Worm (Caenorhabditis elegans) whole organism, L3 larva: Measurements from ENCODE around the gene R11A8.1.

Experiments used
- ceh-16 ChIP-seq: sonication (generic microtip); optimal IDR thresholded peaks from 2 replicates; lab custom pipeline; 2017; ENCODE audit warnings: missing biosample characterization, missing genetic modification characterization
- ceh-82 ChIP-seq: fragments of 150-350 bp; optimal IDR thresholded peaks from 2 replicates; lab custom pipeline; 2014; ENCODE audit warnings: missing biosample characterization, missing genetic modification characterization
- ceh-9 ChIP-seq: sonication (generic microtip); optimal IDR thresholded peaks from 2 replicates; lab custom pipeline; 2018; ENCODE audit warnings: missing biosample characterization, missing genetic modification characterization
- daf-12 ChIP-seq: fragments of 150-350 bp; optimal IDR thresholded peaks from 2 replicates; lab custom pipeline; 2014; ENCODE audit warnings: missing biosample characterization, missing genetic modification reagents, missing genetic modification characterization
- egl-5 ChIP-seq: fragments of 150-350 bp; optimal IDR thresholded peaks from 2 replicates; lab custom pipeline; 2017; ENCODE audit warnings: missing biosample characterization, missing genetic modification reagents, missing genetic modification characterization, inconsistent platforms
- elt-1 ChIP-seq: fragments of 150-350 bp; optimal IDR thresholded peaks from 2 replicates; lab custom pipeline; 2014; ENCODE audit warnings: missing biosample characterization, missing genetic modification characterization
- elt-2 ChIP-seq: sonication (generic microtip); optimal IDR thresholded peaks from 2 replicates; lab custom pipeline; 2016; ENCODE audit warnings: missing genetic modification reagents, mild to moderate bottlenecking, missing genetic modification characterization, missing compliant biosample characterization
- fkh-2 ChIP-seq: fragments of 150-350 bp; optimal IDR thresholded peaks from 2 replicates; lab custom pipeline; 2014; ENCODE audit warnings: missing biosample characterization, missing genetic modification reagents, missing genetic modification characterization
- lin-15B ChIP-seq: fragments of 150-350 bp; optimal IDR thresholded peaks from 2 replicates; lab custom pipeline; 2014; ENCODE audit warnings: missing biosample characterization, missing genetic modification characterization
- lin-39 ChIP-seq: fragments of 150-350 bp; optimal IDR thresholded peaks from 2 replicates; lab custom pipeline; 2018; ENCODE audit warnings: missing biosample characterization, missing genetic modification reagents, missing genetic modification characterization
- lsy-12 ChIP-seq: sonication (generic microtip); optimal IDR thresholded peaks from 2 replicates; lab custom pipeline; 2016; ENCODE audit warnings: mild to moderate bottlenecking, missing genetic modification characterization, missing compliant biosample characterization
- mdl-1 ChIP-seq: fragments of 150-350 bp; optimal IDR thresholded peaks from 2 replicates; lab custom pipeline; 2014; ENCODE audit warnings: missing biosample characterization, missing genetic modification characterization
- nhr-11 ChIP-seq: fragments of 150-350 bp; optimal IDR thresholded peaks from 2 replicates; lab custom pipeline; 2014; ENCODE audit warnings: missing biosample characterization, missing genetic modification characterization
- nhr-12 ChIP-seq: fragments of 150-350 bp; optimal IDR thresholded peaks from 2 replicates; lab custom pipeline; 2014; ENCODE audit warnings: missing biosample characterization, missing genetic modification characterization
- nhr-25 ChIP-seq: sonication (generic microtip); optimal IDR thresholded peaks from 2 replicates; lab custom pipeline; 2017; ENCODE audit warnings: missing biosample characterization, missing genetic modification characterization
- unc-62 ChIP-seq: fragments of 150-350 bp; sonication (generic microtip); optimal IDR thresholded peaks from 4 replicates; lab custom pipeline; 2014; ENCODE audit warnings: missing biosample characterization, missing genetic modification reagents, missing genetic modification characterization
- ztf-4 ChIP-seq: fragments of 150-350 bp; optimal IDR thresholded peaks from 2 replicates; lab custom pipeline; 2014; ENCODE audit warnings: missing biosample characterization, missing genetic modification characterization

The R11A8.1 gene

DNA sequence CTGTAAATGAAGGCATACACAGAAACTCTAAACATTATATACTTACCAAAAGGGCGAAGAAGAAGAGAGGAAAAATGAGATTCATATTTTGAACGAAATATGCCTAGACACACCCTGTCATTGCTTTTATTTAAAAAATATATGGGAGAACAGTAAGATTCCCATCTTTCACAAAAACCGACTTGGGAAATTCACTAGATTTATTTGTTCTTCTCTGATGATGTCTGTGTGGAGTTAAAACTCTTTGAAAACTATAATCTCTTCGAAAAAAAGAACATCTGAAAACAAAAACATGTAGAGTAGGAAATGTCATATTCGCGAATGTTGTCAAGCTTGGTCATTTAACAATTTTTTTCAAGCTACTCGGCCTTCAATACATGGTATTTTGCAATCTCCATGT is 46.6 kb downstream of the R11A8.1 start, which contains the start of gene R09E10.8:
Gene R09E10.8 (minus strand): TSS at position 101 of the 400 bp plus-strand sequence.
- TF ChIP-seq egl-5 (tag; lab: Kevin White, UChicago) (no peak), lin-15B (tag; lab: Kevin White, UChicago) (no peak), nhr-25 (tag; lab: Kevin White, UChicago) (no peak), elt-1 (no peak), ceh-82 (no peak), ceh-9 (tag; lab: Kevin White, UChicago) (no peak), unc-62 (GFP tag; lab: Kevin White, UChicago) (no peak), nhr-11 (no peak), lsy-12 (tag; lab: Kevin White, UChicago) (no peak), elt-2 (no peak), mdl-1 (tag; lab: Kevin White, UChicago) (no peak), daf-12 (tag; lab: Kevin White, UChicago) (no peak), fkh-2 (tag; lab: Kevin White, UChicago) (no peak), nhr-12 (no peak), lin-39 (tag; lab: Kevin White, UChicago) (no peak), ztf-4 (tag; lab: Kevin White, UChicago) (no peak), ceh-16 (tag; lab: Kevin White, UChicago) (no peak)
